Worm (Caenorhabditis elegans) whole organism, L2 larva: Measurements from ENCODE around the gene C16D9.6.

ENCODE experiments used
- ZK546.5 ChIP-seq: sonication (generic microtip); optimal IDR thresholded peaks from 2 replicates; lab custom pipeline; 2017; ENCODE audit warnings: missing biosample characterization, missing genetic modification characterization
- ama-1 ChIP-seq: fragments of 150-350 bp; optimal IDR thresholded peaks from 2 replicates; lab custom pipeline; 2018; ENCODE audit warnings: inconsistent platforms
- ceh-16 ChIP-seq: fragments of 150-350 bp; optimal IDR thresholded peaks from 2 replicates; lab custom pipeline; 2014; ENCODE audit warnings: missing biosample characterization, missing genetic modification characterization
- egl-27 ChIP-seq: sonication (generic microtip); optimal IDR thresholded peaks from 3 replicates; lab custom pipeline; 2017; ENCODE audit warnings: missing biosample characterization, missing genetic modification reagents, missing genetic modification characterization
- mdl-1 ChIP-seq, 2 experiments: fragments of 150-350 bp in 1 of 2; sonication (generic microtip) in 1 of 2; optimal IDR thresholded peaks; 2 replicates each; lab custom pipeline; 2017; ENCODE audit warnings: missing biosample characterization in 2 of 2, missing genetic modification characterization in 2 of 2
- nhr-77 ChIP-seq: fragments of 150-350 bp; optimal IDR thresholded peaks from 2 replicates; lab custom pipeline; 2014; ENCODE audit warnings: missing biosample characterization, missing genetic modification characterization
- sma-3 ChIP-seq: sonication (generic microtip); optimal IDR thresholded peaks from 2 replicates; lab custom pipeline; 2016; ENCODE audit warnings: missing genetic modification reagents, missing genetic modification characterization, missing compliant biosample characterization
- sma-9 ChIP-seq, 2 experiments: fragments of 150-350 bp in 1 of 2; sonication (generic microtip) in 1 of 2; optimal IDR thresholded peaks; 2 replicates each; lab custom pipeline; 2014 to 2016; ENCODE audit warnings: missing genetic modification characterization in 2 of 2, mild to moderate bottlenecking in 1 of 2, missing biosample characterization in 1 of 2, missing compliant biosample characterization in 1 of 2, missing genetic modification reagents in 1 of 2, moderate library complexity in 1 of 2
- snpc-4 ChIP-seq: fragments of 150-350 bp; optimal IDR thresholded peaks from 2 replicates; lab custom pipeline; 2014; ENCODE audit warnings: missing biosample characterization, missing genetic modification characterization

DNA sequence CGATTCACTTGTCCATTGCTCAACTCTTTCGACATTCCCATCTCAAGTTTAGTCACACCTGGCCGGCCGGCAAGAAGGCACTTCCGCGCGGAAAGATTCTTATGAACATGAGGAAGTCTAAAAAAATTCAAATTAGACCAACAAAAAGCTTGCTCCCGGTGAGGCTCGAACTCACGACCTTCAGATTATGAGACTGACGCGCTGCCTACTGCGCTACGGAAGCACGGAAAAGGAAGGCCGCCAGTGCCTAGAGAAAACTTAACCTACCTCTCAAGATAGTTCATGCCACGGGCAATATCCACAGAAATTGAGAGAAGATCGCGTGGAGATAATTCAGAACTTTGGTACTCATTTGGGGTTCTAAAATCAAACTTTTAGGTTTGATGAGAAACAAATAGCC lies 20.1 kb downstream of the C16D9.6 start:
- no peak for TF ChIP-seq sma-3 (GFP tag; lab: Kevin White, UChicago)
- no peak for TF ChIP-seq mdl-1 (tag; optimal IDR thresholded peaks at IDR 0.05; lab: Kevin White, UChicago)
- TF ChIP-seq ZK546.5 (tag; lab: Kevin White, UChicago), result no peak
- TF ChIP-seq egl-27 (tag; lab: Kevin White, UChicago), result no peak
- TF ChIP-seq ama-1, result no peak
- peak; percentile 67 for TF ChIP-seq snpc-4 (tag; lab: Kevin White, UChicago)
- TF ChIP-seq ceh-16, result no peak
- TF ChIP-seq sma-9 (GFP tag; optimal IDR thresholded peaks at IDR 0.05; lab: Kevin White, UChicago), result peak; percentile 18
- no peak for TF ChIP-seq sma-9 (tag; optimal IDR thresholded peaks at IDR 0.05; lab: Kevin White, UChicago)
- no peak for TF ChIP-seq nhr-77 (tag; lab: Kevin White, UChicago)
